Worm (Caenorhabditis elegans): Measurements from ENCODE around the gene C25G4.7.

Gene C25G4.7

DNA sequence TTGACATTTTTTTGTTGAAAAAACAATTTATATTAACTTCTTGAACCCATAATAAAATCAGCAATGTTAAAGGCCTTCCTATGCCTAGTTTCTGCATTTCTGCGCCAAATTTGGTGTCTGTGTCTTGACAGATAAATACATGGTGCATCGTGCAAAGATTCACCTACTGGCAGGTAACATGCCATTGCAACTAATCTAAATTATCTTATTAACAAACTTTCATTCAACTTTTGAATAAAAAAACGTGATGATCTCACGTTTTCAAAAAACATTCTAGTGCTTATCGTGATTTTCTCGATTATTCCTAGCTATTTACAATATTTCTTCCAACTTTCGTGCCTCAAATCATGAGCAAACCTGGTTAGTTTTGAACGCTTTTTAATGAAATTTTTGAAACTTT, at the start of gene C25G4.7:
Gene C25G4.7 (plus strand): TSS at position 301 of the 400 bp plus-strand sequence.
- no peak for TF ChIP-seq unc-62 (GFP tag; optimal IDR thresholded peaks at IDR 0.05)

DNA sequence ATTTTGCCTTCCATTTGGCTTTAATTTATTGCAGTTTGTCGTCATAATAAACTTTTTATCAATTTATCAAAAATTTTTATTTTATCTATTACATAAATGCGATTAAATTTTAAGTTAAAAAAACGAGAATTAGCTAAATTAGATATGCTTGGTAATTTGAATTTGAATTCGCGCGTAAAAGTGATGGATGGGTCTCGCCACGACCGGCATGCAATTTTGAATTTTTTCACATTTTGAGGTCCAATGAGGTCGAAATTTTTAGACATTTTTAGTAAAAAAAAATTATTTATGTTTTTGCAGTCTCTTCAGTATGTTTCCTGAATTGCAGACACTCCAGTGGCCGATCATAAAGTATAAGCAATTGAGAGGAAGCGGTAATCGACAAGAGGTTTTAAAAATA, 48.1 kb upstream of the C25G4.7 start, which contains the start of gene dsb-1:
Gene dsb-1 (plus strand): TSS at position 301 of the 400 bp plus-strand sequence.
- TF ChIP-seq unc-62 (GFP tag; optimal IDR thresholded peaks at IDR 0.05): no peak

DNA sequence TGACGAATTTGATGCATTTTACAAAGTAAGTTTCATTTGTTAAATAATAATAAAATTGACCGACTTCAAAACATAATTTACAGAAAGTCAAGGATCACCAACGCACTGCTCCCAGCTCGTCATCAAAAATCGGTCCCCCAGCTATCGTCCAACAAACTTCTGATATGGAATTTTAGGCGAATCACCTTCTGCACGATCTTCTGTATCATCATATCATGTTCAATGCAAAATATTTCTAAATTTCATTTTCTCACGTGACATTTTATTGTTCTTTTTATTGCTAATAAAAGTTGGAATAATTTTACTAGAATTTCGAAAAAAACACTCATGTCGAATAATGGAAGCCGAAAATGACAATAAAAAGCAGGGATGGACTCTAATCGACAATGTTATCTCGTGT, 46.5 kb upstream of the C25G4.7 start, which contains the start of gene acl-13:
Gene acl-13 (plus strand): TSS at position 301 of the 400 bp plus-strand sequence.
- no peak for TF ChIP-seq unc-62 (GFP tag; optimal IDR thresholded peaks at IDR 0.05)

DNA sequence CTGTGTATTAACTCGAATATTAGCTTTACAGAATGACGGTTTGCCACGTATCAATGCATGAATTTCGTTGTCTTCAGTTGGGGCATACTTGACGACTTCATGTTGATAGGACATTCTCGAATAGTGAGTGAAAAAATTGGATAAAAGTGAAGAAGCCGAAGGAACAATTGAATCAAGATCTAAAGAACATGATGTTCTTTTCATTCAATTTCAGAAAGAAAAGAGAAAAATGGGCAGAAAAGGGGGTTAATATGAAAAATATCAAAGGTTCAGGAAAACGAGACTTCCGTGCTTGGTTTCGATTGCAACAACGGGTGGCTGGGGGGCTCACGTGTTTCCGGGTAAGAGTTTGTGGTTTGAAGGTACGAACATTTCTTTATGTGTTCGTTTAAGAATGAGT, 42.1 kb upstream of the C25G4.7 start:
- no peak for TF ChIP-seq unc-62 (GFP tag; optimal IDR thresholded peaks at IDR 0.05)

DNA sequence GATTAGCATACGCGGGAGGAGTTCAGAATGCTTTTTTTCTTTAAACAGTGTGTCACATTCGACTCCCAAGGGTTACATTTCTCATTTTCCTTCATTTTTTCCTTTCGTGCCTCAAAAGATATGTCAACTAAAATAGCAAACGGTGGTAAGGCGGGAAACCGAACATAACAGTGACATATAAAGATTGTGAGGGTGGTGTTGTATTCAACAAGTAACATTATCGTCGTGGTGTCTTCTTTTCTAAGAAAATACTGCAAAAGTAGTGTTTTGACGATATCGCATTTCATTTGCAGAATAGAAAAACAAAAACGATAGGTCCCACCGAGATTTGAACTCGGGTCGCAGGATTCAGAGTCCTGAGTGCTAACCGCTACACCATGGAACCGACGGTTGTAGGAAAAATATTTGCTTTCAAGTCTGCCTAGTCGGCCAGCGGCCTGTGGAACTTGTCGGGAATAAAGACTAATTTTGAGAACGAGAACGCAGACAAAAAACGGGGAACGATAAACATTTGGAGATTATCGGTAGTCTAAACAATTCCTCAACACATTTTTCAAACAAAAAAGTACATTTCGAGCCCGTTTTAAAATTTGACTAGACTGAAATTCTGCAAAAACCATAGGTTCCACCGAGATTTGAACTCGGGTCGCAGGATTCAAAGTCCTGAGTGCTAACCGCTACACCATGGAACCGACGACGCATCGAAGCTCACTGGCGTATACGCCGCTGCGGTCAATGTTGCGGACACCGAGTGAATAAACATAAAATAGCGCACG, 39.9 kb upstream of the C25G4.7 start:
- TF ChIP-seq unc-62 (GFP tag; optimal IDR thresholded peaks at IDR 0.05): no peak

DNA sequence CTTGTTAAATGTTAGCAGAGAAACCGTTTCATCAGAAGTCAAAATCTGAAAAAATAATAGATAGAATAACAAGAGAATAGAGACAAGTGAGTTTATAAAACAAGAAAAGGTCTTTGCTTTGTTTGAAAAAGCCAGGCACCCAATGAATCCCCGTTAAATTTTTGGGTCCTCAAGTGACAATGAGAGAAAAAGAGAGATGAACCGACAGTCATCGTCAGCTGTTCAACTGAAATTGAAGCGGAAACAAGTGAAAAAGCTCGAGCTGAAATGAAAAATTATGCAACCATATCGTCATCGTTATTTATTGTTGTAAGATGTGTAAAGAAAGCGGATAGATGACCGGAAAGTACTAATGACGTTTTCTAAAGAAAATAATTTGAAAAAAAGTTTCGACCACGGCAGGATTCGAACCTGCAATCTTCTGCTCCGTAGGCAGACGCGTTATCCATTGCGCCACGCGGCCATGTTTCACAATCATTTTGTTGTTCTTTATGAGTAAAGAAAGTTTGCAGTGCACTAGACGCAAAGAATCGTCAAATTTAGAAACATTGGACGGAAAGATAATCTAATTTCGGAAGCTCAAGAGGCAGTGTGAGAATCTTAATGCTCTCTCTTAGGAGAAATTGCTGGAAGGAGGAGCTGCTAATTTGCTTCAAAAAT, 39.0 kb upstream of the C25G4.7 start, which contains the start of gene F08G5.3:
Gene F08G5.3 (minus strand): TSS at position 51 of the 660 bp plus-strand sequence.
- no peak for TF ChIP-seq unc-62 (GFP tag; optimal IDR thresholded peaks at IDR 0.05)

DNA sequence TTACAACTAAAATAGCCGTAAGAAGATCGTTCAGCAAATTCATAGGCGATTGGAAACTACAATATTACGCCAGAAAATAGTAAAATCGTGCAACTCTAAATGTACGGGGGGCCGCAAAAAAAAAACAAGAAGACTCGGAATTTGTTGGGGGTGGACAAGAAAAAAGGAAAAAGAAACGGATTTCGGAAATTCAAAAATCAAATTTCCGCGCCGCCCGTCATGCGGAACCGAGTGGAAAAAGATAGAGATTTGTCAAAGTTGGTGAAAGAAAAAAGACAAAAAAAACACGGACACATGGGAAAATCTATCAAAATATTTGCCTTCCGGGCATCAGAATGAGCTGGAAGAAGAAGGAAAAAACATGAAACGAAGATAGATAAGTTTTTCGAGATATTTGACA, 37.4 kb upstream of the C25G4.7 start:
- no peak for TF ChIP-seq unc-62 (GFP tag; optimal IDR thresholded peaks at IDR 0.05)

DNA sequence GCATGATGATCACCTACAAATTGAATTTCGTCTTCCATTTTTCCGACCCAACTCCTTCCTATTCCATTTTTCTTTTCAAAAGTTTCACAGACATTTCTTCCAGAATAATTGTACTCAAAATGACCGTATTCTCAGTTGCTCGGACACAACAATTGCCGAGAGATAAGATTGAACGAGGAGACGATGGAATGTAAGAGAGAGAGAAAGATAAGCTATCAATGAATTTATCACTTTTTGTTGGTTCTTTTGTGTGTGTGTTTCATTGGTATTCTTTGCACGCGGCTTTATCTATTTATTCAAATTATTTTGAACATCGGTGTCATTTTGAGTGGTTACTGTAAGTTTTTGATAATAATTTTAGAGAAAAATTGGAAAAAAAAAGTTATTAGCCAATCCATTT, 36.3 kb upstream of the C25G4.7 start, which contains the start of gene ugt-65:
Gene ugt-65 (plus strand): TSS at position 229 of the 400 bp plus-strand sequence.
- no peak for TF ChIP-seq unc-62 (GFP tag; optimal IDR thresholded peaks at IDR 0.05)

DNA sequence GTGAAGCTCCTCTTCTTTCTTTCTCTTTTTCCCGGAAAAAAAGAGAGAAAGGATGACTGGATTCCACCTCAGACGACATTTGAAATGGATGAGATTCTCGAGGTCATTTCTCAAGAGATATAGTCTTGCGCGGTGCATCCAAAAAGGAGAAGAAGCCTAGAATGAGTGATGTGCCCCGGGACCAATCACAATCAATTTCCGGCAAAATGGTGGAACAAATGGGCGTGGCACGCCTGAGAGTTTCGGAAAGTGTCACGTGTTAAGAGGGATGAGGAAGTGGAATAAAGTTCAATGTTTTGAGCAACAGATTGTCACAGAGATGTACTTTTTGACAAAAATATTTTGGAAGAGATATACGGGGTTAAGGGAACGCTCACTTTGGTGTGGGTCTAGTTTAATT, 31.1 kb upstream of the C25G4.7 start:
- no peak for TF ChIP-seq unc-62 (GFP tag; optimal IDR thresholded peaks at IDR 0.05)

DNA sequence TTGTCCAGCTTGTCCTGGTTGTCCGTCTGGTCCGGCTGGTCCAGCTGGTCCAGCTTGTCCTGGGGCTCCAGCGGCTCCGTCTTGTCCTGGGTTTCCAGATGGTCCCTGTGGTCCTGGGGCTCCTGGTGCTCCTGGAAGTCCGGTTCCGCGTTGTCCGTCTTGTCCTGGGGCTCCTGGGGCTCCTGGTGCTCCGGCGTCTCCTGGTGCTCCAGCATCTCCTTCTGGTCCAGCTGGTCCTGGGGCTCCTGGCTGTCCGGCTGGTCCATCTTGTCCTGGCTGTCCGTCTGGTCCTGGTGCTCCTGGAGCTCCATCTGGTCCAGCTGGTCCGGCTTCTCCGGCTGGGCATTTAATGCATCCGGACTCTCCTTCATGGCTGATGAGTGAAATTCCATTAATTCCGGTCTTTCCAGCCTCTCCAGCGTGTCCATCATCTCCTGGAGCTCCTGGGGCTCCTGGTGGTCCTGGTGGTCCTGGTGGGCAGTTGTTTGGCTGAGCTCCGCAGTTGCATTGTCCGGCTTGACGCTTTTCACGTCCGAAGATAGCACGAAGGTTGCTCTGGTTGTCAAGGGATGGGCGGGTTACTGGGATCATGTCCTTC, 28.9 kb upstream of the C25G4.7 start:
- no peak for TF ChIP-seq unc-62 (GFP tag; optimal IDR thresholded peaks at IDR 0.05)

DNA sequence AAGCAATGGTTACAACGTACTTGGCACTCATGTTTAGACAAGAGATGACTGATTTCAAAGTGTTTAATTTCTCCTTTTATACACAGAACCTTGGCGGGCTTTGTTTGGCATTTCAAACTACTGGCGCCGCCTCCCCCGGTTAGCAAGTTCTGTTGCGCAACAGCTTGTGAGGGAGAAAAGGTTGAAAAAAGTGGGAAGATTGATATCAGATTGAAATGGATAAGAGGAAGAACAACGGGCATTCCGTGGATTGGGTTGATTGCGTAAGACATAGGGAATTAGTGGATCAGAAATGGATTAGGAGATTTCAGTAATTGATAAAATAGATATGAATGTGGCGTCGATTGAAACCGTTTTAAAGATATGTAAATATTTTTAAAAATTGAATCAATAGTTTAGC, 28.2 kb upstream of the C25G4.7 start, which contains the start of gene col-130:
Gene col-130 (minus strand): TSS at position 50 of the 400 bp plus-strand sequence.
- no peak for TF ChIP-seq unc-62 (GFP tag; optimal IDR thresholded peaks at IDR 0.05)

DNA sequence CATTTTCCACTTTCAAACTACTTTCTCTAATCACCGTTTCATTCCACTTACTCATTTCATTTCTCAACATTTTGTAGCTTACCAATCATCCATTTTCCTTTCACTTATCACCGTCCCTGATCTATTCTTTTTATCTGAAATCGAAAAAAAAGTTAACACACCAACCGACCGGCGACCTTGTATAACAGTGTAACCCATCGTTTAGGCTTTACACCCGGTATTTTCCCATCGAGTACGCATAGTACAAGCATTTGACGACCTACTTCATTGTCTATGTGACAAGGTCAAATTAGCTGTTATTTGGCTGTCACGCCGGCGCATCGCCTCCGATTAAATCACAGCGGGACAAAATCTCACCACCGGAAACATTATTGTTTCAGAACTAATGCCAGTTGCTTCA, 27.2 kb upstream of the C25G4.7 start:
- TF ChIP-seq unc-62 (GFP tag; optimal IDR thresholded peaks at IDR 0.05): no peak

DNA sequence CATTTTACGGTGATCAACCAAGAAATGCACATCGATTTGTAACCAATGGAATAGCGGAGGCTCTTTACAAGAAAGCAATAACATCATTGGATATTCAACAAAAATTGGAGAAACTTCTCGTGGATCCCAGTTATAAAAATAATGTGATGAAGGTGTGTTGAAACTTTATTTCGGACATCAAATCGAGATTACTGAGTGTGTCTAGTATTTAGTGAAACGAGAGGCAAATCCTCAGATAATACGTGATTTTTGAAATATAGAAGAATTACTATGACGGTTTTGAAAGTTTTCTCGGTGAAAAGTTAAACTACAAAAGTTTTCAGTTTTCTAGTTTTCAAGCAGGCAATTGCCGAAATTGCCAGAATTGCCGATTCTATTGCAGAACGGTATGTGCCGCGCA, 25.0 kb upstream of the C25G4.7 start:
- TF ChIP-seq unc-62 (GFP tag; optimal IDR thresholded peaks at IDR 0.05): no peak

DNA sequence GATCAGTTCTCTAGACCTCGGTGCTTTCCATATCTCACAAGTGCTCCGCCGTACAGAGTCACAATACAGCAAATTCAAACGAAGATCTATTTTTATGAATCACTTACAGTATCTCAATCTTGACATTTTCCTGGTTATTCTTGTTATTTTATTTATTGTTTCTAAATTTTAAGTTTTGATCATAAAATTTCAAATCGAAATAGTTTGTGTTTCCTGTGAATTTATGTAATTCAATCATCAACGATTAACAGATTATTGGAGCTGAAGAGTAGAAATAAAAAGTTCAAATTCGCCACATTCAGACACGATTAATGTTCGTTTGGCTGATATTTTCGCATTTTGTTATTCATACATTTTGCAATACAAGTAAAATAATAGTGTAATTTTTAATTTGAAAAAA, 24.4 kb upstream of the C25G4.7 start, which contains the start of gene clec-184:
Gene clec-184 (plus strand): TSS at position 301 of the 400 bp plus-strand sequence.
- no peak for TF ChIP-seq unc-62 (GFP tag; optimal IDR thresholded peaks at IDR 0.05)

DNA sequence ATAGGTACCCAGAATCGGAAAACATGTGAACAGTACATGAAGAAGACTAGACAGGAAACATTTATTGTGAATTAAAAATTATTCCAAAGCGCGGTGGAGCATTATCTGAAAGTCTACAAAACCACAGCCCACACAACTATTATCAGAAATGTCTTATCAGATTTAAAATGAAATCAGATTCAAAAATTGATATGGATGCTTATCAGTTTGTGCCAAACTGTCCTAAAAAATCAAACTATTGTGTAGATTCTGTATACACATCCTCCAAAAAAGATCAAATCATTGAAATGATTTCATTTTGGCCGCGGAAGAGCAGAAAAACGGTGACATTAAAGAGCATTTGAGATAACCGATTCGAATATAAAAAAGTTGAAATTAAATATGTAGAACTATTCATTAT, 21.3 kb upstream of the C25G4.7 start, which contains the start of gene irg-4:
Gene irg-4 (plus strand): TSS at position 392 of the 400 bp plus-strand sequence.
- no peak for TF ChIP-seq unc-62 (GFP tag; optimal IDR thresholded peaks at IDR 0.05)

DNA sequence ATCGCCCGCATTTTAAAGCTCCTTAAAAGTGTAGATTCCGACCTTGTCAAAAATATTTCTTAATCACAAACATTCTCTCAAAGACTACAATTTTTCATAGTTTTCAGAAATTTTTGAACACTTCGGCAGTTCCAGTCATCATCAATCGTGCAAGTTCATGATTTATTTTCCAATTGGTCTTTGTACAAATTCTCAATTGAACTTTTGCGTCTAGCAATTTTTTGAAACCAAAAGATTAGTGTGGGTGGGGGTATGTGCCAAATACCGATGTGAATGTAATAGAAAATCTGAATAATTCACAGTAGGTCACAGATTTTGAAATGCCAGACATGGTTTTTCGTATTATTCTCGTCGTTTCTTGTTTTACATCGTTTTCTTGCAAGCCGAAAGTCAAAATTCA, 18.4 kb upstream of the C25G4.7 start, which contains the start of gene clec-185:
Gene clec-185 (plus strand): TSS at position 301 of the 400 bp plus-strand sequence.
- TF ChIP-seq unc-62 (GFP tag; optimal IDR thresholded peaks at IDR 0.05): no peak
